Fruit fly (Drosophila melanogaster): ENCODE results near the gene Dys.

- TF ChIP-seq Hr51 (GFP tag; optimal IDR thresholded peaks at IDR 0.05): no peak
- TF ChIP-seq Lpt (GFP tag; optimal IDR thresholded peaks at IDR 0.05): no peak
- no peak for TF ChIP-seq Nf-YC (tag; optimal IDR thresholded peaks at IDR 0.05)
- no peak for TF ChIP-seq CG7963 (GFP tag; IDR thresholded peaks at IDR 0.05; ENCODE audit: partially characterized antibody)
- TF ChIP-seq CG15073 (GFP tag; optimal IDR thresholded peaks at IDR 0.05): no peak
- no peak for TF ChIP-seq CG11398 (GFP tag; optimal IDR thresholded peaks at IDR 0.05)
- TF ChIP-seq CG17385 (GFP tag; optimal IDR thresholded peaks at IDR 0.05): no peak
- no peak for TF ChIP-seq Rx (GFP tag; IDR thresholded peaks at IDR 0.05)
- TF ChIP-seq Dfd (GFP tag; optimal IDR thresholded peaks at IDR 0.05): no peak
- no peak for TF ChIP-seq Atf-2 (GFP tag; optimal IDR thresholded peaks at IDR 0.05)
Measured at dm6 chr3R:19609925-19610324, 149.0 kb downstream of the Dys start, which contains the start of gene CG17752.
